Fruit fly (Drosophila melanogaster): Measurements from ENCODE around the gene CG4116.

CG4116 gene

dm6 chrX:3039743-3040142, 27.6 kb downstream of the CG4116 start (continued):
- TF ChIP-seq CG18764 (GFP tag; optimal IDR thresholded peaks at IDR 0.05) (no peak), Asciz (GFP tag; optimal IDR thresholded peaks at IDR 0.05) (no peak), her (GFP tag; optimal IDR thresholded peaks at IDR 0.05) (no peak), hth (optimal IDR thresholded peaks at IDR 0.05) (no peak), sqz (GFP tag; optimal IDR thresholded peaks at IDR 0.05) (peak; percentile 22), sob (GFP tag; IDR thresholded peaks at IDR 0.05) (no peak), CG32767 (GFP tag; IDR thresholded peaks at IDR 0.05) (no peak), CG10654 (GFP tag; optimal IDR thresholded peaks at IDR 0.05) (peak; percentile 31), CG6272 (GFP tag; IDR thresholded peaks at IDR 0.05) (no peak), eyg (GFP tag; optimal IDR thresholded peaks at IDR 0.05) (no peak), Eip74EF (GFP tag; optimal IDR thresholded peaks at IDR 0.05) (no peak), Dref (GFP tag; IDR thresholded peaks at IDR 0.05) (no peak), CG6683 (GFP tag; optimal IDR thresholded peaks at IDR 0.05) (no peak), CG1603 (tag; optimal IDR thresholded peaks at IDR 0.05) (no peak), nerfin-1 (tag; optimal IDR thresholded peaks at IDR 0.05) (peak; percentile 22), Stat92E (GFP tag; optimal IDR thresholded peaks at IDR 0.05) (no peak), CG15696 (tag; optimal IDR thresholded peaks at IDR 0.05) (peak; percentile 34), ems (GFP tag; optimal IDR thresholded peaks at IDR 0.05) (no peak), Lpt (GFP tag; optimal IDR thresholded peaks at IDR 0.05) (no peak), CG3995 (GFP tag; optimal IDR thresholded peaks at IDR 0.05) (no peak), inv (GFP tag; IDR thresholded peaks at IDR 0.05; ENCODE audit: partially characterized antibody) (no peak), PHDP (tag; optimal IDR thresholded peaks at IDR 0.05) (peak; percentile 35), Rx (GFP tag; IDR thresholded peaks at IDR 0.05) (0 out of 2 replicates have a peak, but pooled peaks have one; percentile 19), Dek (tag; optimal IDR thresholded peaks at IDR 0.05) (no peak), wek (GFP tag; optimal IDR thresholded peaks at IDR 0.05) (no peak), cg (GFP tag; optimal IDR thresholded peaks at IDR 0.05) (no peak), CG6765 (GFP tag; optimal IDR thresholded peaks at IDR 0.05) (no peak), CG11247 (GFP tag; IDR thresholded peaks at IDR 0.05) (no peak), jing (GFP tag; optimal IDR thresholded peaks at IDR 0.05) (no peak), tll (GFP tag; optimal IDR thresholded peaks at IDR 0.05) (no peak), CTCF (GFP tag; optimal IDR thresholded peaks at IDR 0.05) (no peak), Sry-δ (GFP tag; optimal IDR thresholded peaks at IDR 0.05) (no peak), CG6791 (GFP tag; IDR thresholded peaks at IDR 0.05; ENCODE audit: partially characterized antibody) (no peak), scrt (GFP tag; optimal IDR thresholded peaks at IDR 0.05) (no peak), CrebB (tag; optimal IDR thresholded peaks at IDR 0.05) (no peak), Hand (GFP tag; optimal IDR thresholded peaks at IDR 0.05) (no peak), org-1 (GFP tag; optimal IDR thresholded peaks at IDR 0.05) (peak; percentile 1), btn (GFP tag; optimal IDR thresholded peaks at IDR 0.05) (peak; percentile 16), CG11093 (GFP tag; IDR thresholded peaks at IDR 0.05) (no peak), lmd (GFP tag; IDR thresholded peaks at IDR 0.05) (peak; percentile 48), pho (GFP tag; optimal IDR thresholded peaks at IDR 0.05) (no peak), CG8388 (GFP tag; optimal IDR thresholded peaks at IDR 0.05) (peak; percentile 45), twi (tag; optimal IDR thresholded peaks at IDR 0.05) (no peak), bowl (GFP tag; IDR thresholded peaks at IDR 0.05) (no peak), Aef1 (GFP tag; IDR thresholded peaks at IDR 0.05) (no peak), ERR (GFP tag; optimal IDR thresholded peaks at IDR 0.05) (no peak), zf30C (GFP tag; optimal IDR thresholded peaks at IDR 0.05) (no peak), hbn (GFP tag; IDR thresholded peaks at IDR 0.05; ENCODE audit: partially characterized antibody) (no peak), CG8944 (GFP tag; optimal IDR thresholded peaks at IDR 0.05) (no peak), sisA (GFP tag; IDR thresholded peaks at IDR 0.05) (0 out of 2 replicates have a peak, but pooled peaks have one; percentile 24), caup (GFP tag; optimal IDR thresholded peaks at IDR 0.05; ENCODE audit: severe bottlenecking) (no peak), Awh (GFP tag; IDR thresholded peaks at IDR 0.05) (no peak)
